Worm (Caenorhabditis elegans) whole organism, young adult: ENCODE data around the gene exc-9.

ENCODE experiments used
- B0261.1 ChIP-seq: sonication (generic microtip); optimal IDR thresholded peaks from 2 replicates; lab custom pipeline; 2016; ENCODE audit warnings: mild to moderate bottlenecking, missing genetic modification characterization, moderate library complexity, missing compliant biosample characterization
- D2030.7 ChIP-seq: fragments of 200-800 bp; sonication (Bioruptor generic); IDR thresholded peaks from 2 replicates; pipeline ENCODE4 v1.3.6; 2022; ENCODE audit warnings: missing genetic modification reagents, missing genetic modification characterization, missing compliant biosample characterization
- F22D6.2 ChIP-seq: sonication (generic microtip); optimal IDR thresholded peaks from 2 replicates; lab custom pipeline; 2016; ENCODE audit warnings: mild to moderate bottlenecking, missing genetic modification characterization, missing compliant biosample characterization
- F33H1.4 ChIP-seq: fragments of 200-800 bp; sonication (Bioruptor generic); IDR thresholded peaks from 2 replicates; pipeline ENCODE4 v1.3.6; 2022; ENCODE audit warnings: missing genetic modification reagents, missing genetic modification characterization, missing compliant biosample characterization
- F55B11.4 ChIP-seq: sonication (generic microtip); optimal IDR thresholded peaks from 2 replicates; lab custom pipeline; 2016; ENCODE audit warnings: missing compliant biosample characterization, missing genetic modification characterization, borderline replicate concordance; ENCODE audit not compliant: insufficient read depth
- T07F8.4 ChIP-seq: sonication (generic microtip); optimal IDR thresholded peaks from 2 replicates; lab custom pipeline; 2016; ENCODE audit warnings: mild to moderate bottlenecking, missing genetic modification characterization, moderate library complexity, missing compliant biosample characterization
- Y56A3A.18 ChIP-seq: fragments of 200-800 bp; sonication (Bioruptor generic); IDR thresholded peaks from 2 replicates; pipeline ENCODE4 v1.3.6; 2022; ENCODE audit warnings: missing genetic modification reagents, missing genetic modification characterization, missing compliant biosample characterization
- ama-1 ChIP-seq, 3 experiments: fragments of 150-350 bp in 1 of 3; sonication (generic microtip) in 2 of 3; optimal IDR thresholded peaks; 2 replicates each; lab custom pipeline; 2014 to 2018; ENCODE audit warnings: missing biosample characterization in 2 of 3, missing genetic modification characterization in 2 of 3, missing genetic modification reagents in 2 of 3
- attf-3 ChIP-seq: fragments of 200-800 bp; sonication (Bioruptor generic); conservative IDR thresholded peaks from 2 replicates; pipeline ENCODE4 v1.3.6; 2022; ENCODE audit warnings: missing genetic modification reagents, missing genetic modification characterization, missing compliant biosample characterization
- bed-1 ChIP-seq: fragments of 200-800 bp; sonication (Bioruptor generic); IDR thresholded peaks from 2 replicates; pipeline ENCODE4 v1.3.6; 2022; ENCODE audit warnings: missing genetic modification reagents, missing genetic modification characterization, missing compliant biosample characterization
- ceh-27 ChIP-seq: fragments of 200-800 bp; sonication (Bioruptor generic); optimal IDR thresholded peaks from 2 replicates; lab custom pipeline; 2018; ENCODE audit warnings: mild to moderate bottlenecking, missing genetic modification characterization, moderate library complexity, missing compliant biosample characterization
- ceh-79 ChIP-seq: sonication (generic microtip); optimal IDR thresholded peaks from 2 replicates; lab custom pipeline; 2017; ENCODE audit warnings: mild to moderate bottlenecking, missing genetic modification characterization, missing compliant biosample characterization
- efl-1 ChIP-seq: fragments of 150-350 bp; optimal IDR thresholded peaks from 2 replicates; lab custom pipeline; 2014; ENCODE audit warnings: missing biosample characterization, missing genetic modification reagents, missing genetic modification characterization
- fkh-3 ChIP-seq: sonication (generic microtip); optimal IDR thresholded peaks from 2 replicates; lab custom pipeline; 2016; ENCODE audit warnings: mild to moderate bottlenecking, missing genetic modification characterization, missing compliant biosample characterization
- gei-17 ChIP-seq: fragments of 200-800 bp; sonication (Bioruptor generic); optimal IDR thresholded peaks from 2 replicates; lab custom pipeline; 2018; ENCODE audit warnings: mild to moderate bottlenecking, missing genetic modification characterization, missing compliant biosample characterization
- him-1 ChIP-seq: sonication (generic microtip); optimal IDR thresholded peaks from 2 replicates; lab custom pipeline; 2016; ENCODE audit warnings: missing genotype, missing genetic modification reagents, missing genetic modification characterization, missing compliant biosample characterization
- hlh-12 ChIP-seq: sonication (generic microtip); optimal IDR thresholded peaks from 2 replicates; lab custom pipeline; 2016; ENCODE audit warnings: missing genetic modification characterization, missing compliant biosample characterization
- hmg-1.2 ChIP-seq: fragments of 200-800 bp; sonication (Bioruptor generic); IDR thresholded peaks from 2 replicates; pipeline ENCODE4 v1.3.6; 2022; ENCODE audit warnings: missing genetic modification reagents, missing genetic modification characterization, missing compliant biosample characterization
- hrde-1 ChIP-seq: sonication (generic microtip); optimal IDR thresholded peaks from 2 replicates; lab custom pipeline; 2016; ENCODE audit warnings: missing genetic modification characterization, mild to moderate bottlenecking, missing compliant biosample characterization, moderate library complexity, missing genotype, missing genetic modification reagents, borderline replicate concordance
- lag-1 ChIP-seq: fragments of 200-800 bp; sonication (Bioruptor generic); IDR thresholded peaks from 2 replicates; pipeline ENCODE4 v1.3.6; 2022; ENCODE audit warnings: missing genetic modification reagents, missing genetic modification characterization, missing compliant biosample characterization
- let-607 ChIP-seq, 2 experiments: fragments of 200-800 bp in 1 of 2; sonication (Bioruptor generic) in 1 of 2; sonication (generic microtip) in 1 of 2; optimal IDR thresholded peaks; 2 replicates each; lab custom pipeline; 2016 to 2018; ENCODE audit warnings: mild to moderate bottlenecking in 2 of 2, missing compliant biosample characterization in 2 of 2, missing genetic modification characterization in 2 of 2, moderate library complexity in 2 of 2, missing genotype in 1 of 2
- lin-54 ChIP-seq: fragments of 200-800 bp; sonication (Bioruptor generic); optimal IDR thresholded peaks from 2 replicates; lab custom pipeline; 2018; ENCODE audit warnings: mild to moderate bottlenecking, missing genetic modification characterization, missing compliant biosample characterization
- lsl-1 ChIP-seq: fragments of 200-800 bp; sonication (Bioruptor generic); optimal IDR thresholded peaks from 2 replicates; lab custom pipeline; 2018; ENCODE audit warnings: mild to moderate bottlenecking, missing genetic modification characterization, moderate library complexity, missing compliant biosample characterization
- madf-10 ChIP-seq: sonication (generic microtip); optimal IDR thresholded peaks from 2 replicates; lab custom pipeline; 2016; ENCODE audit warnings: mild to moderate bottlenecking, missing genetic modification characterization, missing compliant biosample characterization
- madf-3 ChIP-seq: fragments of 200-800 bp; sonication (Bioruptor generic); IDR thresholded peaks from 2 replicates; pipeline ENCODE4 v1.3.6; 2022; ENCODE audit warnings: missing genetic modification reagents, missing genetic modification characterization, missing compliant biosample characterization
- mel-28 ChIP-seq: sonication (generic microtip); optimal IDR thresholded peaks from 2 replicates; lab custom pipeline; 2016; ENCODE audit warnings: borderline replicate concordance, mild to moderate bottlenecking, missing genetic modification characterization, missing compliant biosample characterization
- mes-4 ChIP-seq: sonication (generic microtip); optimal IDR thresholded peaks from 2 replicates; lab custom pipeline; 2016; ENCODE audit warnings: missing genotype, missing genetic modification characterization, missing compliant biosample characterization
- nfya-1 ChIP-seq: sonication (generic microtip); optimal IDR thresholded peaks from 2 replicates; lab custom pipeline; 2017; ENCODE audit warnings: antibody characterized with exemption, missing compliant biosample characterization, missing genetic modification characterization, borderline replicate concordance; ENCODE audit not compliant: insufficient read depth
- nfyb-1 ChIP-seq: fragments of 200-800 bp; sonication (Bioruptor generic); IDR thresholded peaks from 2 replicates; pipeline ENCODE4 v1.3.6; 2022; ENCODE audit warnings: missing genetic modification reagents, missing genetic modification characterization, missing compliant biosample characterization
- nhr-80 ChIP-seq: sonication (generic microtip); optimal IDR thresholded peaks from 2 replicates; lab custom pipeline; 2016; ENCODE audit warnings: missing genetic modification characterization, missing compliant biosample characterization
- pbrm-1 ChIP-seq: fragments of 200-800 bp; sonication (Bioruptor generic); IDR thresholded peaks from 2 replicates; pipeline ENCODE4 v1.3.6; 2022; ENCODE audit warnings: missing genetic modification reagents, missing genetic modification characterization, missing compliant biosample characterization
- rcor-1 ChIP-seq: fragments of 200-800 bp; sonication (Bioruptor generic); IDR thresholded peaks from 2 replicates; pipeline ENCODE4 v1.3.6; 2022; ENCODE audit warnings: missing genetic modification reagents, missing genetic modification characterization, missing compliant biosample characterization
- snpc-1.1 ChIP-seq: sonication (generic microtip); optimal IDR thresholded peaks from 2 replicates; lab custom pipeline; 2017; ENCODE audit warnings: missing genetic modification characterization, mild to moderate bottlenecking, missing compliant biosample characterization, antibody characterized with exemption, moderate library complexity, missing genotype, missing genetic modification reagents; ENCODE audit not compliant: insufficient read depth
- tbp1 ChIP-seq: fragments of 200-800 bp; sonication (Bioruptor generic); optimal IDR thresholded peaks from 2 replicates; lab custom pipeline; 2018; ENCODE audit warnings: mild to moderate bottlenecking, missing genetic modification characterization, missing compliant biosample characterization
- tlf-1 ChIP-seq: fragments of 200-800 bp; sonication (Bioruptor generic); optimal IDR thresholded peaks from 2 replicates; lab custom pipeline; 2018; ENCODE audit warnings: mild to moderate bottlenecking, missing genetic modification characterization, missing compliant biosample characterization
- unc-62 ChIP-seq: fragments of 150-350 bp; optimal IDR thresholded peaks from 2 replicates; lab custom pipeline; 2014; ENCODE audit warnings: missing biosample characterization, missing genetic modification reagents, missing genetic modification characterization
- zim-3 ChIP-seq: sonication (generic microtip); optimal IDR thresholded peaks from 2 replicates; lab custom pipeline; 2017; ENCODE audit warnings: mild to moderate bottlenecking, missing genetic modification characterization, moderate library complexity, missing compliant biosample characterization
- ztf-25 ChIP-seq: fragments of 200-800 bp; sonication (Bioruptor generic); IDR thresholded peaks from 2 replicates; pipeline ENCODE4 v1.3.6; 2022; ENCODE audit warnings: missing genetic modification reagents, missing genetic modification characterization, missing compliant biosample characterization
- ztf-28 ChIP-seq: fragments of 200-800 bp; sonication (Bioruptor generic); IDR thresholded peaks from 2 replicates; pipeline ENCODE4 v1.3.6; 2022; ENCODE audit warnings: missing genetic modification reagents, missing genetic modification characterization, missing compliant biosample characterization

Gene exc-9

ce11 chrIV:7982024-7982576, 41.3 kb upstream of the exc-9 start, which contains the start of gene arf-5:
Gene arf-5, plus strand, starts transcription at chrIV:7982526.
- TF ChIP-seq gei-17: no peak
- no peak for TF ChIP-seq lag-1 (GFP tag; lab: Robert Waterston, UW)
- no peak for TF ChIP-seq T07F8.4 (tag; lab: Kevin White, UChicago)
- no peak for TF ChIP-seq nfyb-1 (GFP tag; lab: Robert Waterston, UW)
- no peak for TF ChIP-seq him-1 (tag; lab: Kevin White, UChicago)
- no peak for TF ChIP-seq hrde-1 (tag; lab: Kevin White, UChicago)
- TF ChIP-seq F33H1.4: peak; percentile 73
- no peak for TF ChIP-seq B0261.1 (tag; lab: Kevin White, UChicago)
- peak; percentile 70 to 88 for TF ChIP-seq let-607 (tag; optimal IDR thresholded peaks at IDR 0.05; lab: Kevin White, UChicago)
- TF ChIP-seq snpc-1.1 (tag; lab: Kevin White, UChicago): no peak
- TF ChIP-seq efl-1 (GFP tag; lab: Kevin White, UChicago): peak; percentile 11
- no peak for TF ChIP-seq attf-3 (GFP tag; lab: Robert Waterston, UW)
- no peak for TF ChIP-seq ama-1 (optimal IDR thresholded peaks at IDR 0.05; lab: Kevin White, UChicago)
- TF ChIP-seq ama-1 (GFP tag; optimal IDR thresholded peaks at IDR 0.05; lab: Kevin White, UChicago): no peak
- no peak for TF ChIP-seq tlf-1 (GFP tag; lab: Kevin White, UChicago)
- no peak for TF ChIP-seq nfya-1 (tag; lab: Kevin White, UChicago)
- TF ChIP-seq rcor-1 (GFP tag; lab: Robert Waterston, UW): no peak
- TF ChIP-seq unc-62 (GFP tag; lab: Kevin White, UChicago): no peak
- peak; percentile 13 for TF ChIP-seq ceh-27
- TF ChIP-seq zim-3 (tag; lab: Kevin White, UChicago): no peak
- TF ChIP-seq ceh-79 (tag; lab: Kevin White, UChicago): no peak
- no peak for TF ChIP-seq hmg-1.2
- TF ChIP-seq madf-10 (tag; lab: Kevin White, UChicago): no peak
- no peak for TF ChIP-seq F22D6.2 (tag; lab: Kevin White, UChicago)
- TF ChIP-seq bed-1 (GFP tag; lab: Robert Waterston, UW): no peak
- no peak for TF ChIP-seq F55B11.4 (tag; lab: Kevin White, UChicago)
- no peak for TF ChIP-seq D2030.7
- TF ChIP-seq madf-3 (GFP tag; lab: Robert Waterston, UW): no peak
- TF ChIP-seq nhr-80 (tag; lab: Kevin White, UChicago): peak; percentile 2
- TF ChIP-seq Y56A3A.18 (GFP tag; lab: Robert Waterston, UW): no peak
- TF ChIP-seq tbp1 (GFP tag; lab: Kevin White, UChicago): no peak
- no peak for TF ChIP-seq ztf-25 (GFP tag; lab: Robert Waterston, UW)
- no peak for TF ChIP-seq fkh-3 (tag; lab: Kevin White, UChicago)
- no peak for TF ChIP-seq ztf-28 (GFP tag; lab: Robert Waterston, UW)

- no peak for TF ChIP-seq mel-28 (tag; lab: Kevin White, UChicago)
- no peak for TF ChIP-seq F55B11.4 (tag; lab: Kevin White, UChicago)
- no peak for TF ChIP-seq mes-4
- TF ChIP-seq lsl-1 (GFP tag; lab: Kevin White, UChicago): no peak
- TF ChIP-seq pbrm-1: no peak
- TF ChIP-seq lin-54 (GFP tag; lab: Kevin White, UChicago): no peak
- TF ChIP-seq hlh-12 (tag; lab: Kevin White, UChicago): no peak
- TF ChIP-seq tbp1 (GFP tag; lab: Kevin White, UChicago): no peak
Observed at ce11 chrIV:7979588-7979987, 38.8 kb upstream of the exc-9 start, which contains the start of gene unc-24. Gene unc-24, plus strand, starts transcription at chrIV:7979870.
